Worm (Caenorhabditis elegans) whole organism, L1 larva: ENCODE results near the gene F10C2.3.

Experiments
- C04F5.9 ChIP-seq: sonication (generic microtip); optimal IDR thresholded peaks from 2 replicates; lab custom pipeline; 2016; ENCODE audit warnings: missing genetic modification characterization, missing compliant biosample characterization
- C16A3.4 ChIP-seq: fragments of 150-350 bp; optimal IDR thresholded peaks from 2 replicates; lab custom pipeline; 2014; ENCODE audit warnings: missing biosample characterization, missing genetic modification characterization
- C34B4.2 ChIP-seq: sonication (generic microtip); optimal IDR thresholded peaks from 2 replicates; lab custom pipeline; 2017; ENCODE audit warnings: mild to moderate bottlenecking, missing genetic modification characterization, missing compliant biosample characterization
- blmp-1 ChIP-seq: fragments of 150-350 bp; optimal IDR thresholded peaks from 2 replicates; lab custom pipeline; 2014; ENCODE audit warnings: missing biosample characterization, missing genetic modification characterization
- ceh-82 ChIP-seq, 3 experiments: fragments of 150-350 bp in 1 of 3; sonication (generic microtip) in 2 of 3; optimal IDR thresholded peaks; 2 replicates each; lab custom pipeline; 2014 to 2017; ENCODE audit warnings: missing biosample characterization in 3 of 3, missing genetic modification characterization in 3 of 3
- ces-1 ChIP-seq: fragments of 150-350 bp; optimal IDR thresholded peaks from 2 replicates; lab custom pipeline; 2014; ENCODE audit warnings: missing biosample characterization, missing genetic modification reagents, missing genetic modification characterization
- dpl-1 ChIP-seq, 3 experiments: fragments of 150-350 bp in 2 of 3; sonication (generic microtip) in 1 of 3; optimal IDR thresholded peaks; 2 replicates each; lab custom pipeline; 2014 to 2017; ENCODE audit warnings: missing biosample characterization in 3 of 3, missing genetic modification characterization in 3 of 3, missing genetic modification reagents in 3 of 3
- dsc-1 ChIP-seq: sonication (generic microtip); optimal IDR thresholded peaks from 2 replicates; lab custom pipeline; 2016; ENCODE audit warnings: mild to moderate bottlenecking, missing genetic modification characterization, missing compliant biosample characterization
- efl-1 ChIP-seq, 4 experiments: fragments of 150-350 bp; optimal IDR thresholded peaks in 3 of 4; peaks in 1 of 4; 1 replicate in 1 of 4; 2 replicates in 3 of 4; lab custom pipeline; 2014; ENCODE audit warnings: missing biosample characterization in 2 of 4, missing genetic modification characterization in 2 of 4, missing genetic modification reagents in 2 of 4
- egl-13 ChIP-seq: sonication (generic microtip); optimal IDR thresholded peaks from 2 replicates; lab custom pipeline; 2016; ENCODE audit warnings: missing genotype, missing genetic modification reagents, missing genetic modification characterization, missing compliant biosample characterization
- elt-3 ChIP-seq, 6 experiments: fragments of 150-350 bp in 1 of 6; sonication (generic microtip); optimal IDR thresholded peaks; 2 replicates each; lab custom pipeline; 2017 to 2018; ENCODE audit warnings: missing biosample characterization in 6 of 6, missing genetic modification characterization in 6 of 6, inconsistent platforms in 1 of 6
- fkh-10 ChIP-seq: sonication (generic microtip); optimal IDR thresholded peaks from 2 replicates; lab custom pipeline; 2017; ENCODE audit warnings: missing biosample characterization, missing genetic modification reagents, missing genetic modification characterization
- fkh-8 ChIP-seq: sonication (generic microtip); optimal IDR thresholded peaks from 2 replicates; lab custom pipeline; 2016; ENCODE audit warnings: mild to moderate bottlenecking, missing genetic modification characterization, missing compliant biosample characterization
- fos-1 ChIP-seq: fragments of 150-350 bp; optimal IDR thresholded peaks from 2 replicates; lab custom pipeline; 2014; ENCODE audit warnings: missing biosample characterization, missing genetic modification characterization
- grh-1 ChIP-seq: fragments of 200-800 bp; sonication (Bioruptor generic); IDR thresholded peaks from 2 replicates; pipeline ENCODE4 v1.3.6; 2022; ENCODE audit warnings: missing genetic modification reagents, missing genetic modification characterization, missing compliant biosample characterization
- isw-1 ChIP-seq: fragments of 200-800 bp; sonication (Bioruptor generic); IDR thresholded peaks from 2 replicates; pipeline ENCODE4 v1.3.6; 2022; ENCODE audit warnings: missing genetic modification characterization, missing compliant biosample characterization
- jun-1 ChIP-seq: fragments of 150-350 bp; optimal IDR thresholded peaks from 2 replicates; lab custom pipeline; 2014; ENCODE audit warnings: missing biosample characterization, missing genetic modification reagents, missing genetic modification characterization
- lin-14 ChIP-seq: fragments of 200-800 bp; sonication (Bioruptor generic); optimal IDR thresholded peaks from 2 replicates; lab custom pipeline; 2018; ENCODE audit warnings: mild to moderate bottlenecking, missing genetic modification characterization, moderate library complexity, missing compliant biosample characterization
- lin-15B ChIP-seq: fragments of 150-350 bp; sonication (generic microtip); optimal IDR thresholded peaks from 3 replicates; lab custom pipeline; 2014; ENCODE audit warnings: missing biosample characterization, missing genetic modification characterization
- lin-35 ChIP-seq, 2 experiments: fragments of 150-350 bp; optimal IDR thresholded peaks; 2 replicates each; lab custom pipeline; 2014; ENCODE audit warnings: missing biosample characterization in 2 of 2, missing genetic modification characterization in 2 of 2, missing genetic modification reagents in 2 of 2
- lsy-2 ChIP-seq, 2 experiments: fragments of 150-350 bp; optimal IDR thresholded peaks; 2 replicates each; lab custom pipeline; 2014; ENCODE audit warnings: missing biosample characterization in 2 of 2, missing genetic modification characterization in 2 of 2
- mab-9 ChIP-seq: fragments of 200-800 bp; sonication (Bioruptor generic); IDR thresholded peaks from 2 replicates; pipeline ENCODE4 v1.3.6; 2022; ENCODE audit warnings: missing genetic modification reagents, missing genetic modification characterization, missing compliant biosample characterization
- nhr-12 ChIP-seq: sonication (generic microtip); optimal IDR thresholded peaks from 2 replicates; lab custom pipeline; 2017; ENCODE audit warnings: missing biosample characterization, missing genetic modification characterization
- nhr-19 ChIP-seq: fragments of 200-800 bp; sonication (Bioruptor generic); conservative IDR thresholded peaks from 2 replicates; pipeline ENCODE4 v1.3.6; 2022; ENCODE audit warnings: missing genetic modification characterization, missing compliant biosample characterization
- nhr-20 ChIP-seq: sonication (generic microtip); optimal IDR thresholded peaks from 2 replicates; lab custom pipeline; 2016; ENCODE audit warnings: mild to moderate bottlenecking, missing genetic modification characterization, missing compliant biosample characterization
- nhr-71 ChIP-seq: sonication (generic microtip); optimal IDR thresholded peaks from 2 replicates; lab custom pipeline; 2016; ENCODE audit warnings: mild to moderate bottlenecking, missing genetic modification characterization, moderate library complexity, missing compliant biosample characterization
- nhr-76 ChIP-seq: sonication (generic microtip); optimal IDR thresholded peaks from 2 replicates; lab custom pipeline; 2017; ENCODE audit warnings: missing biosample characterization, missing genetic modification characterization
- nhr-85 ChIP-seq: sonication (generic microtip); peaks from one replicate; lab custom pipeline; 2016; ENCODE audit warnings: missing genetic modification characterization, inconsistent platforms, missing compliant biosample characterization
- nhr-90 ChIP-seq: sonication (generic microtip); optimal IDR thresholded peaks from 2 replicates; lab custom pipeline; 2016; ENCODE audit warnings: mild to moderate bottlenecking, missing genetic modification characterization, missing compliant biosample characterization; ENCODE audit not compliant: poor library complexity
- pag-3 ChIP-seq: sonication (generic microtip); optimal IDR thresholded peaks from 2 replicates; lab custom pipeline; 2017; ENCODE audit warnings: missing genetic modification characterization, mild to moderate bottlenecking, missing compliant biosample characterization, antibody characterized with exemption, borderline replicate concordance; ENCODE audit not compliant: insufficient read depth
- rnt-1 ChIP-seq: sonication (generic microtip); optimal IDR thresholded peaks from 2 replicates; lab custom pipeline; 2016; ENCODE audit warnings: mild to moderate bottlenecking, missing genetic modification characterization, moderate library complexity, missing compliant biosample characterization
- snpc-4 ChIP-seq: fragments of 150-350 bp; optimal IDR thresholded peaks from 2 replicates; lab custom pipeline; 2014; ENCODE audit warnings: missing biosample characterization, missing genetic modification characterization
- snu-23 ChIP-seq: sonication (generic microtip); optimal IDR thresholded peaks from 2 replicates; lab custom pipeline; 2016; ENCODE audit warnings: missing genetic modification characterization, missing compliant biosample characterization
- sptf-1 ChIP-seq: fragments of 150-350 bp; optimal IDR thresholded peaks from 2 replicates; lab custom pipeline; 2014; ENCODE audit warnings: missing biosample characterization, missing genetic modification characterization
- swsn-7 ChIP-seq: sonication (generic microtip); optimal IDR thresholded peaks from 2 replicates; lab custom pipeline; 2016; ENCODE audit warnings: missing genetic modification characterization, missing compliant biosample characterization
- tlp-1 ChIP-seq: fragments of 150-350 bp; optimal IDR thresholded peaks from 2 replicates; lab custom pipeline; 2014; ENCODE audit warnings: missing biosample characterization, missing genetic modification characterization
- unc-30 ChIP-seq: sonication (generic microtip); optimal IDR thresholded peaks from 2 replicates; lab custom pipeline; 2017; ENCODE audit warnings: missing biosample characterization, missing genetic modification characterization
- unc-86 ChIP-seq: sonication (generic microtip); optimal IDR thresholded peaks from 2 replicates; lab custom pipeline; 2016; ENCODE audit warnings: missing genetic modification characterization, missing compliant biosample characterization
- unc-98 ChIP-seq: fragments of 200-800 bp; sonication (Bioruptor generic); IDR thresholded peaks from 2 replicates; pipeline ENCODE4 v1.3.6; 2022; ENCODE audit warnings: missing genetic modification characterization, missing compliant biosample characterization
- xbp-1 ChIP-seq: sonication (generic microtip); optimal IDR thresholded peaks from 2 replicates; lab custom pipeline; 2016; ENCODE audit warnings: missing genetic modification characterization, missing compliant biosample characterization
- zag-1 ChIP-seq: fragments of 150-350 bp; optimal IDR thresholded peaks from 2 replicates; lab custom pipeline; 2014; ENCODE audit warnings: missing biosample characterization, missing genetic modification characterization
- zip-4 ChIP-seq: fragments of 200-800 bp; sonication (Bioruptor generic); optimal IDR thresholded peaks from 2 replicates; lab custom pipeline; 2018; ENCODE audit warnings: mild to moderate bottlenecking, missing genetic modification characterization, moderate library complexity, missing compliant biosample characterization
- ztf-11 ChIP-seq, 2 experiments: sonication (generic microtip); optimal IDR thresholded peaks; 2 replicates each; lab custom pipeline; 2016 to 2017; ENCODE audit warnings: missing genetic modification characterization in 2 of 2, missing biosample characterization in 1 of 2, missing compliant biosample characterization in 1 of 2

The F10C2.3 gene

ce11 chrV:11982309-11982708, 37.8 kb upstream of the F10C2.3 start, which contains the start of gene rpt-1 (continued):
- TF ChIP-seq C16A3.4 (tag; lab: Kevin White, UChicago): peak; percentile 73
- no peak for TF ChIP-seq nhr-76 (tag; lab: Kevin White, UChicago)
- TF ChIP-seq tlp-1 (tag; lab: Kevin White, UChicago): no peak
- no peak for TF ChIP-seq pag-3 (tag; lab: Kevin White, UChicago)
- TF ChIP-seq elt-3 (tag; optimal IDR thresholded peaks at IDR 0.05; lab: Kevin White, UChicago): peak in 1 of 6 experiments; percentile 60
- TF ChIP-seq fkh-8: peak; percentile 44
- no peak for TF ChIP-seq sptf-1 (tag; lab: Kevin White, UChicago)

- TF ChIP-seq dpl-1 (GFP tag; optimal IDR thresholded peaks at IDR 0.05; lab: Kevin White, UChicago): no peak
- no peak for TF ChIP-seq C16A3.4 (tag; lab: Kevin White, UChicago)
- TF ChIP-seq unc-86 (tag; lab: Kevin White, UChicago): no peak
- no peak for TF ChIP-seq jun-1 (tag; lab: Kevin White, UChicago)
- TF ChIP-seq nhr-85 (tag; lab: Kevin White, UChicago): no peak
- no peak for TF ChIP-seq fos-1
- no peak for TF ChIP-seq grh-1 (GFP tag; lab: Robert Waterston, UW)
- TF ChIP-seq xbp-1 (tag; lab: Kevin White, UChicago): no peak
- TF ChIP-seq C34B4.2 (tag; lab: Kevin White, UChicago): no peak
- no peak for TF ChIP-seq mab-9
- TF ChIP-seq nhr-12: no peak
- no peak for TF ChIP-seq pag-3 (tag; lab: Kevin White, UChicago)
- no peak for TF ChIP-seq nhr-19 (GFP tag; lab: Robert Waterston, UW)
- no peak for TF ChIP-seq fkh-10
- no peak for TF ChIP-seq zip-4 (GFP tag; lab: Kevin White, UChicago)
- TF ChIP-seq unc-98 (GFP tag; lab: Robert Waterston, UW): no peak
Measured at ce11 chrV:11985384-11985783, 34.7 kb upstream of the F10C2.3 start, which contains the start of gene mans-2. TSS of gene mans-2 (minus strand) at chrV:11985484.

DNA sequence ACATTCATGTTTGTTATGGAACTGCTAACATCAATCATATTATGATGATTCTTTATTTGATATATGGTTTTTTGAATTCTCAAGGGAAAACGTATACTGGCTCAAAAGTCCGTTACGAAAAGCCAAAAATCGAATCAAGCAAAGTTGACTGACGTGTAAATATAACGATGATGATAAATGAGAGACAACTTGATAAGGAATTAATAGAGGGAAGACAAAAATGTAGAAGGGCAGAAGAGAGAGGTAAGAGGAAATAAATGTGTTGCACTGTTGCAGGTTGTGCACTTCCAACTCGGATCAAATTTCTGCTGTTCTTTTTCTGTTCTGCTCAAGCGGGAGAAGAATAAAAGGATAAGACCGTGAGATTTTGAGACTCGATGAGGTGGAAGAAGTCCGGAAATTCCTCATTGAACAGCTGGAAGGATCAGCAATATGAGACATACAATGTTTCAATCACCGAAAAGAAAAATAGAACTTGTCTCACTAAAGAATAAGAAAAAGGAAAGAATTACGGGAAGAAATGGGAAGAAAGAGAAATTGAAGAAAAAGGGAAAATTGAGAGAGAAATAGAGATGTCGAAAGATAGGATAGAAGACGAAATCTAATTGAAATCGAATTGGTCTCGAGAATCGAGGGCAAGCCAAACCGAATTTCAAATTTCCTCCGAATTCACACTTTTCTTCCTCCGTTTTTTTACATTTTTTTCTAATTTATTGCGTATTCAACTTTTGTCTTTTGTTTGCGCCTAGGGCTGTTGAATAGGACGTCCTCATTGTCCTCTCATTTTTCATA, 33.9 kb upstream of the F10C2.3 start:
- no peak for TF ChIP-seq zag-1 (tag; lab: Kevin White, UChicago)
- TF ChIP-seq lin-35 (GFP tag; optimal IDR thresholded peaks at IDR 0.05; lab: Kevin White, UChicago): peak in 1 of 2 experiments; percentile 6
- no peak for TF ChIP-seq fkh-8
- no peak for TF ChIP-seq nhr-20 (tag; lab: Kevin White, UChicago)
- peak; percentile 90 for TF ChIP-seq fkh-10
- TF ChIP-seq nhr-19 (GFP tag; lab: Robert Waterston, UW): no peak
- no peak for TF ChIP-seq dsc-1 (tag; lab: Kevin White, UChicago)
- TF ChIP-seq ces-1 (GFP tag; lab: Kevin White, UChicago): peak; percentile 41
- peak; percentile 3 to 29 for TF ChIP-seq lsy-2 (tag; optimal IDR thresholded peaks at IDR 0.05; lab: Kevin White, UChicago)
- TF ChIP-seq nhr-90 (tag; lab: Kevin White, UChicago): no peak
- no peak for TF ChIP-seq egl-13 (tag; lab: Kevin White, UChicago)
- peak; percentile 71 for TF ChIP-seq lin-14 (GFP tag; lab: Kevin White, UChicago)
- TF ChIP-seq blmp-1 (tag; lab: Kevin White, UChicago): peak; percentile 99
- TF ChIP-seq efl-1 (optimal IDR thresholded peaks at IDR 0.05; lab: Kevin White, UChicago): peak in 1 of 2 experiments; percentile 7
- peak in 1 of 2 experiments; percentile 69 for TF ChIP-seq efl-1 (GFP tag; optimal IDR thresholded peaks at IDR 0.05 in 1 of 2; lab: Kevin White, UChicago)

DNA sequence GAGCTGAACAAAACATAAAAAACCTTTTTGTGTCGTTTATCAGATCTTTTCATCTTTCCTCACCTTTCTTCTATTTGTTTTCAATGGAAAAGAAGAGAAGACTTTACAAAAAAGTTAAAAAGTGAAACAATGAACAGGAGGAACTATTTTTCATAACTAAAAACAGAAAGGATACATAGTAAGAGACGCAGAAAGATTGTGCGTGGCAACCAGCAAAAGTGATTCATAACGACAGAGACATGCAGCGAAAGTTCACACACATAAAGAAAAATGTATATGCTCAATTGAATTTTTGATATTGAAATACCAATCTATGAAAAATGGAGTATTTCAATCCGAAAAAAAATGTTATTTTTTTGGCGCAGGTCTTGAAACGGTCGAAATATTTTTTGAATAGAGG, 30.3 kb upstream of the F10C2.3 start:
- TF ChIP-seq snu-23 (GFP tag; lab: Kevin White, UChicago) (no peak), ztf-11 (tag; optimal IDR thresholded peaks at IDR 0.05; lab: Kevin White, UChicago) (no peak), mab-9 (no peak), C04F5.9 (tag; lab: Kevin White, UChicago) (no peak), swsn-7 (tag; lab: Kevin White, UChicago) (no peak), unc-30 (no peak), rnt-1 (tag; lab: Kevin White, UChicago) (no peak), efl-1 (optimal IDR thresholded peaks at IDR 0.05; lab: Kevin White, UChicago) (no peak), efl-1 (GFP tag; optimal IDR thresholded peaks at IDR 0.05 in 1 of 2; lab: Kevin White, UChicago) (peak in 1 of 2 experiments; percentile 32), nhr-71 (tag; lab: Kevin White, UChicago) (no peak), C34B4.2 (tag; lab: Kevin White, UChicago) (no peak), dsc-1 (tag; lab: Kevin White, UChicago) (no peak), lin-15B (tag; lab: Kevin White, UChicago) (no peak), nhr-12 (no peak), elt-3 (tag; optimal IDR thresholded peaks at IDR 0.05; lab: Kevin White, UChicago) (no peak), isw-1 (no peak), sptf-1 (tag; lab: Kevin White, UChicago) (no peak), snpc-4 (tag; lab: Kevin White, UChicago) (no peak), ceh-82 (tag; optimal IDR thresholded peaks at IDR 0.05; lab: Kevin White, UChicago) (no peak), grh-1 (GFP tag; lab: Robert Waterston, UW) (no peak), lin-14 (GFP tag; lab: Kevin White, UChicago) (peak; percentile 17), nhr-19 (GFP tag; lab: Robert Waterston, UW) (no peak)
